Worm (Caenorhabditis elegans) whole organism, L2 larva: ENCODE results near the gene F40A3.3.

Experiments used
- aly-2 ChIP-seq: fragments of 150-350 bp; optimal IDR thresholded peaks from 2 replicates; lab custom pipeline; 2014; ENCODE audit warnings: missing biosample characterization, missing genetic modification characterization
- ceh-82 ChIP-seq: fragments of 150-350 bp; optimal IDR thresholded peaks from 2 replicates; lab custom pipeline; 2014; ENCODE audit warnings: missing biosample characterization, missing genetic modification characterization
- crh-2 ChIP-seq: sonication (generic microtip); optimal IDR thresholded peaks from 2 replicates; lab custom pipeline; 2017; ENCODE audit warnings: missing biosample characterization, missing genetic modification characterization
- elt-1 ChIP-seq: fragments of 150-350 bp; optimal IDR thresholded peaks from 2 replicates; lab custom pipeline; 2014; ENCODE audit warnings: missing biosample characterization, missing genetic modification characterization
- fos-1 ChIP-seq: fragments of 150-350 bp; optimal IDR thresholded peaks from 2 replicates; lab custom pipeline; 2014; ENCODE audit warnings: missing biosample characterization, missing genetic modification characterization
- nhr-11 ChIP-seq: fragments of 150-350 bp; optimal IDR thresholded peaks from 2 replicates; lab custom pipeline; 2014; ENCODE audit warnings: missing biosample characterization, missing genetic modification characterization
- ztf-11 ChIP-seq: sonication (generic microtip); optimal IDR thresholded peaks from 2 replicates; lab custom pipeline; 2017; ENCODE audit warnings: missing biosample characterization, missing genetic modification characterization
- ztf-4 ChIP-seq: fragments of 150-350 bp; optimal IDR thresholded peaks from 2 replicates; lab custom pipeline; 2014; ENCODE audit warnings: missing biosample characterization, missing genetic modification characterization

DNA sequence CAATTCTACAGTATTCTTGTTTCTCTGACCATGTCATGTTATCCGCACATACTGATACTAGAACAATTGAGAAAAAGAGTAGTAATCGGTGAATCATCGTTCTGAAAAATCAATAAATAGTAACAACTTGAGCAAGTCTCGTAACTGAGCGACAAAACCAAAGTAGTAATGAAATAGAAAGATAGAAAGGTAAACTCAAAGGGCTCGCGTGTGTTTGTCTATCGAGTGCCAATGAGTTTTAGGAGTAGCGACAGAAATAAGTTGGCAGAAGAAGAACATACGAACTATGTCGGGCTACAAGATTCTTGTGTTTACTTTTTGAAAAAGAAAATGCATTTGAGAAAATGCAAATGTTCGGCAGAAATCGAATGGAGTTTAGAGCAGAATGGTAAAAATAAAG is 37.8 kb upstream of the F40A3.3 start, which contains the start of gene C37C3.12:
- no peak for TF ChIP-seq elt-1 (tag; lab: Kevin White, UChicago)
- no peak for TF ChIP-seq nhr-11 (tag; lab: Kevin White, UChicago)
- TF ChIP-seq ceh-82 (tag; lab: Kevin White, UChicago), result no peak
- TF ChIP-seq ztf-4 (tag; lab: Kevin White, UChicago), result no peak
- TF ChIP-seq aly-2, result no peak
- no peak for TF ChIP-seq crh-2 (tag; lab: Kevin White, UChicago)
- TF ChIP-seq ztf-11 (tag; lab: Kevin White, UChicago), result no peak
- no peak for TF ChIP-seq fos-1 (tag; lab: Kevin White, UChicago)
